Fruit fly (Drosophila melanogaster): Measurements from ENCODE around the gene Noc1.

Gene Noc1

DNA sequence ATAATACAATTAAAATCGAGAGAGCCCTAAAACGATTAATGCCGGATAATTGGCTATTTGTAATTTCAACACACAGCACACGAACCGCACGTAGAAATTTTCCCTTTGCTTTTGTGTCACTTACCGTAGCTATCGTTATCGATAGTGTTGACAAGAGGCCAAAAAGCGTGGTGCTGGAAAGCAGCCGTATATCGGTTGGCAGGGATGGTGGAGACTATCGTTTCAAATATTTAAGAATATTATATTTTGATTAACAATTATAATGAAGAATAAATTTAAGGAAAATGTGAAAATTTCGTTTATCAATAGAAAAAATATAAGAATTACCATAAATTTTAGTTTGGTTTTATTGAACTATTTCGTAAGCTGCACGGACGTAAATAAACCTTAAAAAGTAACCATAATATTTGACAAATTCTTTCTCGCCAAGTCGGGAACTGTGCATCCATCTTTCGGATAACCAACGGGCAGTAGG, 18.5 kb downstream of the Noc1 start, which contains the start of gene JIL-1:
Gene JIL-1 (minus strand): TSS at position 148 of the 475 bp plus-strand sequence.
- TF ChIP-seq dsf (GFP tag; optimal IDR thresholded peaks at IDR 0.05; ENCODE audit: borderline replicate concordance), result peak; percentile 60
- TF ChIP-seq ey (GFP tag; optimal IDR thresholded peaks at IDR 0.05), result peak; percentile 51
- TF ChIP-seq jim (GFP tag; optimal IDR thresholded peaks at IDR 0.05), result peak; percentile 6
- TF ChIP-seq brk (GFP tag; optimal IDR thresholded peaks at IDR 0.05), result peak; percentile 69
- peak; percentile 74 for TF ChIP-seq rgr (GFP tag; optimal IDR thresholded peaks at IDR 0.05)
- TF ChIP-seq Rel (GFP tag; optimal IDR thresholded peaks at IDR 0.05), result peak; percentile 36
- peak; percentile 32 for TF ChIP-seq Rel (tag; optimal IDR thresholded peaks at IDR 0.05)
- TF ChIP-seq dl (GFP tag; optimal IDR thresholded peaks at IDR 0.05; ENCODE audit: insufficient read depth in 1 of 2, partially characterized antibody in 2 of 2), result no peak
- TF ChIP-seq fru (GFP tag; optimal IDR thresholded peaks at IDR 0.05), result peak; percentile 62
- TF ChIP-seq br (GFP tag; optimal IDR thresholded peaks at IDR 0.05), result peak; percentile 66
- TF ChIP-seq CG9705 (GFP tag; optimal IDR thresholded peaks at IDR 0.05), result peak; percentile 29
- TF ChIP-seq HLH106 (tag; optimal IDR thresholded peaks at IDR 0.05), result peak; percentile 68
- peak; percentile 75 for TF ChIP-seq Jra (GFP tag; optimal IDR thresholded peaks at IDR 0.05)
- peak; percentile 69 for TF ChIP-seq sv (GFP tag; optimal IDR thresholded peaks at IDR 0.05)
- peak; percentile 75 for TF ChIP-seq psq (GFP tag; optimal IDR thresholded peaks at IDR 0.05)
- TF ChIP-seq CG32264 (GFP tag; optimal IDR thresholded peaks at IDR 0.05), result no peak
- TF ChIP-seq h (GFP tag; optimal IDR thresholded peaks at IDR 0.05), result peak; percentile 77
- peak; percentile 83 for TF ChIP-seq Hnf4 (GFP tag; optimal IDR thresholded peaks at IDR 0.05)
- no peak for TF ChIP-seq Hr78 (GFP tag; optimal IDR thresholded peaks at IDR 0.05)
- TF ChIP-seq foxo (GFP tag; optimal IDR thresholded peaks at IDR 0.05), result peak in 1 of 2 experiments; percentile 78
- TF ChIP-seq Abd-B (GFP tag; optimal IDR thresholded peaks at IDR 0.05), result no peak
- peak; percentile 56 for TF ChIP-seq Sp1 (GFP tag; optimal IDR thresholded peaks at IDR 0.05)
- TF ChIP-seq usp (GFP tag; optimal IDR thresholded peaks at IDR 0.05), result no peak
- peak; percentile 38 for TF ChIP-seq Hr83 (GFP tag; optimal IDR thresholded peaks at IDR 0.05; ENCODE audit: poor library complexity, severe bottlenecking)
- TF ChIP-seq Dfd (GFP tag; optimal IDR thresholded peaks at IDR 0.05), result no peak
- TF ChIP-seq CrebA (GFP tag; optimal IDR thresholded peaks at IDR 0.05; ENCODE audit: borderline replicate concordance), result no peak
- no peak for TF ChIP-seq Dif (GFP tag; optimal IDR thresholded peaks at IDR 0.05; ENCODE audit: partially characterized antibody)
- TF ChIP-seq N (GFP tag; optimal IDR thresholded peaks at IDR 0.05), result no peak
- peak; percentile 0 for TF ChIP-seq Mio (GFP tag; optimal IDR thresholded peaks at IDR 0.05)
- TF ChIP-seq pan (optimal IDR thresholded peaks at IDR 0.05), result no peak
- no peak for TF ChIP-seq lola (GFP tag; optimal IDR thresholded peaks at IDR 0.05)
- TF ChIP-seq GATAd (GFP tag; optimal IDR thresholded peaks at IDR 0.05), result peak; percentile 41
- TF ChIP-seq woc (GFP tag; optimal IDR thresholded peaks at IDR 0.05), result peak; percentile 76
- peak; percentile 20 for TF ChIP-seq OdsH (GFP tag; optimal IDR thresholded peaks at IDR 0.05)
- peak; percentile 25 for TF ChIP-seq Vsx2 (GFP tag; optimal IDR thresholded peaks at IDR 0.05; ENCODE audit: partially characterized antibody)
- peak; percentile 65 for TF ChIP-seq sage (GFP tag; optimal IDR thresholded peaks at IDR 0.05)
- TF ChIP-seq tai (GFP tag; optimal IDR thresholded peaks at IDR 0.05), result peak; percentile 40
- TF ChIP-seq Myc (optimal IDR thresholded peaks at IDR 0.05), result peak; percentile 2
- TF ChIP-seq dmrt93B (GFP tag; optimal IDR thresholded peaks at IDR 0.05), result no peak

- TF ChIP-seq Rel (GFP tag; optimal IDR thresholded peaks at IDR 0.05) (no peak), Rel (tag; optimal IDR thresholded peaks at IDR 0.05) (no peak), Sp1 (GFP tag; optimal IDR thresholded peaks at IDR 0.05) (no peak), dmrt93B (GFP tag; optimal IDR thresholded peaks at IDR 0.05) (no peak), GATAd (GFP tag; optimal IDR thresholded peaks at IDR 0.05) (no peak), fru (GFP tag; optimal IDR thresholded peaks at IDR 0.05) (no peak), psq (GFP tag; optimal IDR thresholded peaks at IDR 0.05) (no peak), pan (optimal IDR thresholded peaks at IDR 0.05) (no peak), N (GFP tag; optimal IDR thresholded peaks at IDR 0.05) (no peak), foxo (GFP tag; optimal IDR thresholded peaks at IDR 0.05) (no peak), CG32264 (GFP tag; optimal IDR thresholded peaks at IDR 0.05) (no peak), jim (GFP tag; optimal IDR thresholded peaks at IDR 0.05) (no peak), Myc (optimal IDR thresholded peaks at IDR 0.05) (no peak), brk (GFP tag; optimal IDR thresholded peaks at IDR 0.05) (no peak), Jra (GFP tag; optimal IDR thresholded peaks at IDR 0.05) (no peak), ey (GFP tag; optimal IDR thresholded peaks at IDR 0.05) (no peak), usp (GFP tag; optimal IDR thresholded peaks at IDR 0.05) (no peak), CG9705 (GFP tag; optimal IDR thresholded peaks at IDR 0.05) (no peak), HLH106 (tag; optimal IDR thresholded peaks at IDR 0.05) (no peak), Mio (GFP tag; optimal IDR thresholded peaks at IDR 0.05) (no peak)
These were observed 19.7 kb downstream of the Noc1 start for dm6 chr3L:11094279-11094678.

Measured in whole organism, wandering third instar larva.